Worm (Caenorhabditis elegans): ENCODE data around the gene col-142.

Gene col-142

ce11 chrV:6784853-6785492 lies 46.0 kb upstream of the col-142 start, which contains the start of the genes spn-4 and spe-39 (continued):
- TF ChIP-seq sdz-38 (tag; optimal IDR thresholded peaks at IDR 0.05) (no peak), K11D2.4 (GFP tag; IDR thresholded peaks at IDR 0.05) (0 out of 2 replicates have a peak, but pooled peaks have one; percentile 36), ceh-91 (GFP tag; IDR thresholded peaks at IDR 0.05) (peak; percentile 90), nhr-179 (tag; optimal IDR thresholded peaks at IDR 0.05) (no peak), mel-28 (tag; optimal IDR thresholded peaks at IDR 0.05; ENCODE audit: borderline replicate concordance) (no peak), mcd-1 (GFP tag; IDR thresholded peaks at IDR 0.05) (peak; percentile 72), Y95B8A.8 (GFP tag; IDR thresholded peaks at IDR 0.05) (0 out of 2 replicates have a peak, but pooled peaks have one; percentile 14), ets-4 (GFP tag; optimal IDR thresholded peaks at IDR 0.05) (no peak), tlf-1 (GFP tag; optimal IDR thresholded peaks at IDR 0.05) (peak; percentile 92), ztf-3 (GFP tag; optimal IDR thresholded peaks at IDR 0.05) (no peak), rpc-1 (optimal IDR thresholded peaks at IDR 0.05) (peak; percentile 48), rpc-1 (tag; optimal IDR thresholded peaks at IDR 0.05) (no peak), tbp1 (GFP tag; optimal IDR thresholded peaks at IDR 0.05) (peak; percentile 41), ztf-18 (tag; optimal IDR thresholded peaks at IDR 0.05) (peak; percentile 17), atf-7 (tag; optimal IDR thresholded peaks at IDR 0.05) (no peak), dox-1 (GFP tag; IDR thresholded peaks at IDR 0.05) (peak; percentile 58), lin-54 (GFP tag; optimal IDR thresholded peaks at IDR 0.05) (peak; percentile 89), attf-6 (GFP tag; IDR thresholded peaks at IDR 0.05) (no peak), madf-3 (GFP tag; IDR thresholded peaks at IDR 0.05) (peak; percentile 28; the same call in 1 of the 2 replicates), akir-1 (GFP tag; optimal IDR thresholded peaks at IDR 0.05) (no peak), dpl-1 (GFP tag; optimal IDR thresholded peaks at IDR 0.05) (peak; percentile 81), F10E7.11 (tag; optimal IDR thresholded peaks at IDR 0.05) (no peak), nhr-80 (tag; optimal IDR thresholded peaks at IDR 0.05) (peak; percentile 8), nfyb-1 (GFP tag; IDR thresholded peaks at IDR 0.05) (0 out of 2 replicates have a peak, but pooled peaks have one; percentile 41), F57A8.1 (GFP tag; optimal IDR thresholded peaks at IDR 0.05) (no peak), rcor-1 (GFP tag; IDR thresholded peaks at IDR 0.05) (0 out of 2 replicates have a peak, but pooled peaks have one; percentile 49), bed-1 (GFP tag; IDR thresholded peaks at IDR 0.05) (no peak), F39B2.1 (GFP tag; IDR thresholded peaks at IDR 0.05) (no peak), madf-8 (GFP tag; conservative IDR thresholded peaks at IDR 0.05) (peak; percentile 96), hmg-1.2 (GFP tag; IDR thresholded peaks at IDR 0.05) (peak; percentile 47), B0035.1 (tag; optimal IDR thresholded peaks at IDR 0.05) (no peak), lsl-1 (GFP tag; optimal IDR thresholded peaks at IDR 0.05) (peak; percentile 77), C06A6.2 (GFP tag; conservative IDR thresholded peaks at IDR 0.05) (0 out of 2 replicates have a peak, but pooled peaks have one; percentile 43), let-607 (tag; optimal IDR thresholded peaks at IDR 0.05) (peak in 1 of 2 experiments; percentile 14), Y53G8AR.9 (GFP tag; conservative IDR thresholded peaks at IDR 0.05) (0 out of 2 replicates have a peak, but pooled peaks have one; percentile 57), B0019.2 (GFP tag; conservative IDR thresholded peaks at IDR 0.05) (peak; percentile 72), B0336.3 (GFP tag; IDR thresholded peaks at IDR 0.05) (peak; percentile 76), ceh-100 (GFP tag; IDR thresholded peaks at IDR 0.05) (peak; percentile 55; the same call in 1 of the 2 replicates), cebp-1 (GFP tag; IDR thresholded peaks at IDR 0.05) (no peak), cebp-1 (tag; optimal IDR thresholded peaks at IDR 0.05) (peak; percentile 60), hrde-1 (tag; optimal IDR thresholded peaks at IDR 0.05; ENCODE audit: borderline replicate concordance) (peak; percentile 48), hsf-1 (GFP tag; IDR thresholded peaks at IDR 0.05) (0 out of 2 replicates have a peak, but pooled peaks have one; percentile 52), efl-1 (GFP tag; optimal IDR thresholded peaks at IDR 0.05) (peak; percentile 97), egl-18 (GFP tag; IDR thresholded peaks at IDR 0.05) (no peak), madf-10 (tag; optimal IDR thresholded peaks at IDR 0.05) (no peak)

Measured in whole organism, young adult.